Fruit fly (Drosophila melanogaster): ENCODE data around the gene CG14556.

The CG14556 gene

dm6 chr3R:26081380-26081991 is 45.0 kb upstream of the CG14556 start (continued):
- TF ChIP-seq CG18011 (GFP tag; optimal IDR thresholded peaks at IDR 0.05) = no peak
- peak; percentile 45 for TF ChIP-seq tin (GFP tag; optimal IDR thresholded peaks at IDR 0.05)
- no peak for TF ChIP-seq hth (optimal IDR thresholded peaks at IDR 0.05)
- no peak for TF ChIP-seq dati (GFP tag; IDR thresholded peaks at IDR 0.05)
- no peak for TF ChIP-seq Poxn (GFP tag; IDR thresholded peaks at IDR 0.05)
- TF ChIP-seq danr (GFP tag; IDR thresholded peaks at IDR 0.05) = 0 out of 2 replicates have a peak, but pooled peaks have one; percentile 31
- TF ChIP-seq CG31388 (GFP tag; optimal IDR thresholded peaks at IDR 0.05) = no peak
- TF ChIP-seq sim (GFP tag; IDR thresholded peaks at IDR 0.05) = 0 out of 2 replicates have a peak, but pooled peaks have one; percentile 7
- no peak for TF ChIP-seq Dfd (GFP tag; optimal IDR thresholded peaks at IDR 0.05)
- TF ChIP-seq zf30C (GFP tag; optimal IDR thresholded peaks at IDR 0.05) = no peak
- no peak for TF ChIP-seq br (optimal IDR thresholded peaks at IDR 0.05)
- peak; percentile 56 for TF ChIP-seq Sox100B (GFP tag; optimal IDR thresholded peaks at IDR 0.05)
- TF ChIP-seq lilli (GFP tag; optimal IDR thresholded peaks at IDR 0.05) = peak; percentile 15
- no peak for TF ChIP-seq Myb (GFP tag; optimal IDR thresholded peaks at IDR 0.05)
- peak; percentile 32 for TF ChIP-seq CG1602 (GFP tag; optimal IDR thresholded peaks at IDR 0.05)
- TF ChIP-seq CkIIα-i1 (GFP tag; IDR thresholded peaks at IDR 0.05) = no peak
- TF ChIP-seq Opbp (GFP tag; IDR thresholded peaks at IDR 0.05; ENCODE audit: partially characterized antibody) = no peak
- TF ChIP-seq CG6683 (GFP tag; optimal IDR thresholded peaks at IDR 0.05) = no peak
- TF ChIP-seq cas (GFP tag; IDR thresholded peaks at IDR 0.05) = no peak
- no peak for TF ChIP-seq al (GFP tag; IDR thresholded peaks at IDR 0.05)
- TF ChIP-seq CG2129 (GFP tag; IDR thresholded peaks at IDR 0.05; ENCODE audit: partially characterized antibody) = no peak
- TF ChIP-seq Hr3 (GFP tag; optimal IDR thresholded peaks at IDR 0.05) = peak; percentile 39
- no peak for TF ChIP-seq jigr1 (GFP tag; IDR thresholded peaks at IDR 0.05)
- TF ChIP-seq Oaz (GFP tag; IDR thresholded peaks at IDR 0.05) = no peak
- TF ChIP-seq otp (GFP tag; IDR thresholded peaks at IDR 0.05) = 0 out of 3 replicates have a peak, but pooled peaks have one; percentile 42
- TF ChIP-seq shn (GFP tag; optimal IDR thresholded peaks at IDR 0.05) = no peak
- peak; percentile 58 for TF ChIP-seq CG8924 (tag; optimal IDR thresholded peaks at IDR 0.05)
- TF ChIP-seq amos (GFP tag; IDR thresholded peaks at IDR 0.05; ENCODE audit: partially characterized antibody) = no peak
- TF ChIP-seq org-1 (GFP tag; optimal IDR thresholded peaks at IDR 0.05) = peak; percentile 4
- no peak for TF ChIP-seq GATAe (GFP tag; conservative IDR thresholded peaks at IDR 0.05)
- TF ChIP-seq CG8281 (tag; optimal IDR thresholded peaks at IDR 0.05) = no peak
- no peak for TF ChIP-seq crp (GFP tag; optimal IDR thresholded peaks at IDR 0.05)
- TF ChIP-seq hb (GFP tag; IDR thresholded peaks at IDR 0.05; ENCODE audit: partially characterized antibody) = no peak
- no peak for TF ChIP-seq CG11723 (GFP tag; optimal IDR thresholded peaks at IDR 0.05)
- peak; percentile 58 for TF ChIP-seq CG4424 (GFP tag; optimal IDR thresholded peaks at IDR 0.05)
- no peak for TF ChIP-seq pzg (GFP tag; optimal IDR thresholded peaks at IDR 0.05)
- TF ChIP-seq CG4820 (GFP tag; optimal IDR thresholded peaks at IDR 0.05) = peak; percentile 52
- no peak for TF ChIP-seq fd102C (GFP tag; optimal IDR thresholded peaks at IDR 0.05)
- no peak for TF ChIP-seq jing (GFP tag; optimal IDR thresholded peaks at IDR 0.05)
- TF ChIP-seq Meics (GFP tag; optimal IDR thresholded peaks at IDR 0.05) = no peak
- TF ChIP-seq dm (GFP tag; optimal IDR thresholded peaks at IDR 0.05) = no peak
- no peak for TF ChIP-seq CG7786 (GFP tag; optimal IDR thresholded peaks at IDR 0.05)
- no peak for TF ChIP-seq Dref (GFP tag; IDR thresholded peaks at IDR 0.05)
- TF ChIP-seq CG7839 (tag; optimal IDR thresholded peaks at IDR 0.05) = no peak
- TF ChIP-seq kni (GFP tag; optimal IDR thresholded peaks at IDR 0.05) = peak; percentile 27
- TF ChIP-seq CG10274 (GFP tag; optimal IDR thresholded peaks at IDR 0.05) = no peak
- no peak for TF ChIP-seq CG13123 (GFP tag; optimal IDR thresholded peaks at IDR 0.05)
- TF ChIP-seq CG15269 (tag; optimal IDR thresholded peaks at IDR 0.05) = peak; percentile 48
- no peak for TF ChIP-seq CG16863 (GFP tag; optimal IDR thresholded peaks at IDR 0.05)
- no peak for TF ChIP-seq CG12104 (GFP tag; optimal IDR thresholded peaks at IDR 0.05)
- no peak for TF ChIP-seq CG17186 (GFP tag; optimal IDR thresholded peaks at IDR 0.05)

Measured in whole organism, embryonic.